Worm (Caenorhabditis elegans) whole organism, young adult: ENCODE results near the gene F53E4.1.

Experiments used
- ceh-40 ChIP-seq: fragments of 200-800 bp; sonication (Bioruptor generic); IDR thresholded peaks from 2 replicates; pipeline ENCODE4 v1.3.6; 2022; ENCODE audit warnings: missing genetic modification characterization, missing compliant biosample characterization
- ets-4 ChIP-seq: fragments of 200-800 bp; sonication (Bioruptor generic); optimal IDR thresholded peaks from 2 replicates; lab custom pipeline; 2018; ENCODE audit warnings: mild to moderate bottlenecking, missing genetic modification characterization, missing compliant biosample characterization
- snpc-4 ChIP-seq, 5 experiments: fragments of 150-350 bp in 1 of 5; sonication (generic microtip) in 4 of 5; optimal IDR thresholded peaks; 2 replicates each; lab custom pipeline; 2014 to 2018; ENCODE audit warnings: missing genetic modification characterization in 5 of 5, missing biosample characterization in 3 of 5, antibody characterized with exemption in 2 of 5, mild to moderate bottlenecking in 2 of 5, missing compliant biosample characterization in 2 of 5, missing genotype in 2 of 5, moderate library complexity in 2 of 5, missing genetic modification reagents in 1 of 5
- unc-62 ChIP-seq: fragments of 150-350 bp; optimal IDR thresholded peaks from 2 replicates; lab custom pipeline; 2014; ENCODE audit warnings: missing biosample characterization, missing genetic modification reagents, missing genetic modification characterization

ce11 chrV:15664053-15664661 lies 3.9 kb downstream of the F53E4.1 start:
- TF ChIP-seq ets-4 (GFP tag; lab: Kevin White, UChicago), result no peak
- TF ChIP-seq snpc-4 (GFP tag; optimal IDR thresholded peaks at IDR 0.05; lab: Kevin White, UChicago), result no peak
- TF ChIP-seq snpc-4 (tag; optimal IDR thresholded peaks at IDR 0.05; lab: Kevin White, UChicago), result no peak
- no peak for TF ChIP-seq ceh-40 (GFP tag; lab: Robert Waterston, UW)
- no peak for TF ChIP-seq unc-62 (GFP tag; lab: Kevin White, UChicago)
